Worm (Caenorhabditis elegans) whole organism, young adult: ENCODE results near the gene F56C3.1.

Source experiments
- B0019.2 ChIP-seq: fragments of 200-800 bp; sonication (Bioruptor generic); conservative IDR thresholded peaks from 2 replicates; pipeline ENCODE4 v1.3.6; 2022; ENCODE audit warnings: missing genetic modification reagents, missing genetic modification characterization, missing compliant biosample characterization
- F33H1.4 ChIP-seq: fragments of 200-800 bp; sonication (Bioruptor generic); IDR thresholded peaks from 2 replicates; pipeline ENCODE4 v1.3.6; 2022; ENCODE audit warnings: missing genetic modification reagents, missing genetic modification characterization, missing compliant biosample characterization
- F52B5.7 ChIP-seq: sonication (generic microtip); optimal IDR thresholded peaks from 2 replicates; lab custom pipeline; 2016; ENCODE audit warnings: mild to moderate bottlenecking, missing genetic modification characterization, missing compliant biosample characterization
- Y95B8A.8 ChIP-seq: fragments of 200-800 bp; sonication (Bioruptor generic); IDR thresholded peaks from 2 replicates; pipeline ENCODE4 v1.3.6; 2022; ENCODE audit warnings: missing genetic modification reagents, missing genetic modification characterization, missing compliant biosample characterization
- akir-1 ChIP-seq: fragments of 200-800 bp; sonication (Bioruptor generic); optimal IDR thresholded peaks from 2 replicates; lab custom pipeline; 2018; ENCODE audit warnings: mild to moderate bottlenecking, missing genetic modification characterization, moderate library complexity, missing compliant biosample characterization
- ama-1 ChIP-seq, 3 experiments: fragments of 150-350 bp in 1 of 3; sonication (generic microtip) in 2 of 3; optimal IDR thresholded peaks; 2 replicates each; lab custom pipeline; 2014 to 2018; ENCODE audit warnings: missing biosample characterization in 2 of 3, missing genetic modification characterization in 2 of 3, missing genetic modification reagents in 2 of 3
- aptf-2 ChIP-seq: fragments of 200-800 bp; sonication (Bioruptor generic); conservative IDR thresholded peaks from 2 replicates; pipeline ENCODE4 v1.3.6; 2022; ENCODE audit warnings: missing genetic modification reagents, missing genetic modification characterization, missing compliant biosample characterization
- ets-4 ChIP-seq: fragments of 200-800 bp; sonication (Bioruptor generic); optimal IDR thresholded peaks from 2 replicates; lab custom pipeline; 2018; ENCODE audit warnings: mild to moderate bottlenecking, missing genetic modification characterization, missing compliant biosample characterization
- hlh-26 ChIP-seq: fragments of 200-800 bp; sonication (Bioruptor generic); conservative IDR thresholded peaks from 2 replicates; pipeline ENCODE4 v1.3.6; 2022; ENCODE audit warnings: missing genetic modification reagents, missing genetic modification characterization, missing compliant biosample characterization
- hsf-1 ChIP-seq: fragments of 200-800 bp; sonication (Bioruptor generic); IDR thresholded peaks from 2 replicates; pipeline ENCODE4 v1.3.6; 2022; ENCODE audit warnings: missing genetic modification reagents, missing genetic modification characterization, missing compliant biosample characterization
- madf-3 ChIP-seq: fragments of 200-800 bp; sonication (Bioruptor generic); IDR thresholded peaks from 2 replicates; pipeline ENCODE4 v1.3.6; 2022; ENCODE audit warnings: missing genetic modification reagents, missing genetic modification characterization, missing compliant biosample characterization
- unc-62 ChIP-seq: fragments of 150-350 bp; optimal IDR thresholded peaks from 2 replicates; lab custom pipeline; 2014; ENCODE audit warnings: missing biosample characterization, missing genetic modification reagents, missing genetic modification characterization

DNA sequence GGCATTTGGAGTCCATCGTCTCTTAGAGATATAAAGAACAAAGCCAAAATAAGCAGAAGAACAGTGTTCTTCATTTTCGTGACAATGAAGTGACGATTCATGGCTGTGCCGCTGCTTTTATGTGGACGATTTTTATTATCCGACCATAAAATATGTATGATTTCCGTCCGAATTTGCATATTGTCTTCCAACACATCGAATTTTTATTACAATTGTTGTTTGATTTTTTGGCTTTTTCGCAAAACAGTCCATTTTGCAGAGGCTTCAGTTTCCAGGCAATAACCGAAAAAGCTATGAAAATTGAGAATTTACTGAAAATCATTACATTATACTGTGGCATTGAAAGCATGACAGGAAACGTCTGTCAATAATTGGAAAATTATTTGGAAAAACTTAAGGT is 2.6 kb upstream of the F56C3.1 start, which contains the start of gene F56C3.8:
- no peak for TF ChIP-seq F33H1.4
- TF ChIP-seq akir-1: no peak
- no peak for TF ChIP-seq ets-4 (GFP tag; lab: Kevin White, UChicago)
- TF ChIP-seq ama-1 (optimal IDR thresholded peaks at IDR 0.05; lab: Kevin White, UChicago): no peak
- no peak for TF ChIP-seq ama-1 (GFP tag; optimal IDR thresholded peaks at IDR 0.05; lab: Kevin White, UChicago)
- TF ChIP-seq hlh-26 (GFP tag; lab: Robert Waterston, UW): no peak
- TF ChIP-seq hsf-1 (GFP tag; lab: Robert Waterston, UW): no peak
- TF ChIP-seq unc-62 (GFP tag; lab: Kevin White, UChicago): no peak
- no peak for TF ChIP-seq F52B5.7 (tag; lab: Kevin White, UChicago)
- no peak for TF ChIP-seq Y95B8A.8 (GFP tag; lab: Robert Waterston, UW)
- TF ChIP-seq B0019.2 (GFP tag; lab: Robert Waterston, UW): no peak
- no peak for TF ChIP-seq madf-3
- no peak for TF ChIP-seq aptf-2
